Fruit fly (Drosophila melanogaster) whole organism, embryonic: ENCODE measurements around the gene toy.
A peak's percentile ranks its signal among the peaks of the same experiment; 100 is the strongest.

Source experiments
- Ada2b ChIP-seq: fragments of 200-800 bp; sonication (Bioruptor generic); IDR thresholded peaks from 2 replicates; pipeline ENCODE4 v1.3.6; 2022; ENCODE audit warnings: missing biosample characterization, missing genetic modification characterization
- Antp ChIP-seq: fragments of 200-800 bp; sonication (Bioruptor generic); optimal IDR thresholded peaks from 3 replicates; lab custom pipeline; 2016; ENCODE audit warnings: missing biosample characterization, missing genetic modification characterization
- Asciz ChIP-seq: fragments of 200-800 bp; sonication (Bioruptor generic); optimal IDR thresholded peaks from 2 replicates; lab custom pipeline; 2017; ENCODE audit warnings: missing biosample characterization, mild to moderate bottlenecking, missing genetic modification characterization, missing genetic modification reagents
- Atf-2 ChIP-seq: fragments of 200-800 bp; sonication (Bioruptor generic); optimal IDR thresholded peaks from 2 replicates; lab custom pipeline; 2016; ENCODE audit warnings: missing biosample characterization, missing genetic modification characterization
- CG10431 ChIP-seq: fragments of 200-800 bp; sonication (Bioruptor generic); optimal IDR thresholded peaks from 3 replicates; lab custom pipeline; 2018; ENCODE audit warnings: missing biosample characterization, mild to moderate bottlenecking, missing genetic modification characterization
- CG13775 ChIP-seq: fragments of 200-800 bp; sonication (Bioruptor generic); optimal IDR thresholded peaks from 3 replicates; lab custom pipeline; 2017; ENCODE audit warnings: missing biosample characterization, mild to moderate bottlenecking, missing genetic modification characterization
- CG13894 ChIP-seq: fragments of 200-800 bp; sonication (Bioruptor generic); optimal IDR thresholded peaks from 3 replicates; lab custom pipeline; 2018; ENCODE audit warnings: missing biosample characterization, mild to moderate bottlenecking, missing genetic modification characterization, moderate library complexity
- CG14014 ChIP-seq: fragments of 200-800 bp; sonication (Bioruptor generic); IDR thresholded peaks from 2 replicates; pipeline ENCODE4 v1.3.6; 2022; ENCODE audit warnings: missing biosample characterization, missing genetic modification characterization
- CG15601 ChIP-seq: fragments of 200-800 bp; sonication (Bioruptor generic); optimal IDR thresholded peaks from 3 replicates; lab custom pipeline; 2019; ENCODE audit warnings: missing biosample characterization, mild to moderate bottlenecking, missing genetic modification characterization, moderate library complexity
- CG16815 ChIP-seq: fragments of 200-800 bp; sonication (Bioruptor generic); optimal IDR thresholded peaks from 3 replicates; lab custom pipeline; 2017; ENCODE audit warnings: missing biosample characterization, mild to moderate bottlenecking, missing genetic modification characterization
- CG17328 ChIP-seq: fragments of 200-800 bp; sonication (Bioruptor generic); IDR thresholded peaks from 2 replicates; pipeline ENCODE4 v1.3.6; 2022; ENCODE audit warnings: missing biosample characterization, missing genetic modification characterization
- CG2678 ChIP-seq: fragments of 200-800 bp; sonication (Bioruptor generic); optimal IDR thresholded peaks from 3 replicates; lab custom pipeline; 2019; ENCODE audit warnings: missing biosample characterization, mild to moderate bottlenecking, missing genetic modification characterization, moderate library complexity
- CG30403 ChIP-seq: fragments of 200-800 bp; sonication (Bioruptor generic); optimal IDR thresholded peaks from 3 replicates; lab custom pipeline; 2016; ENCODE audit warnings: missing biosample characterization, missing genetic modification characterization
- CG3065 ChIP-seq: fragments of 200-800 bp; sonication (Bioruptor generic); optimal IDR thresholded peaks from 2 replicates; lab custom pipeline; 2016; ENCODE audit warnings: missing biosample characterization, missing genetic modification characterization
- CG31224 ChIP-seq: fragments of 200-800 bp; sonication (Bioruptor generic); IDR thresholded peaks from 2 replicates; pipeline ENCODE4 v1.3.6; 2022; ENCODE audit warnings: missing biosample characterization, missing genetic modification characterization
- CG31388 ChIP-seq: fragments of 200-800 bp; sonication (Bioruptor generic); optimal IDR thresholded peaks from 2 replicates; lab custom pipeline; 2016; ENCODE audit warnings: missing biosample characterization, missing genetic modification characterization
- CG32767 ChIP-seq: fragments of 200-800 bp; sonication (Bioruptor generic); IDR thresholded peaks from 2 replicates; pipeline ENCODE4 v1.3.6; 2022; ENCODE audit warnings: missing biosample characterization, missing genetic modification characterization
- CG3281 ChIP-seq: fragments of 200-800 bp; sonication (Bioruptor generic); optimal IDR thresholded peaks from 3 replicates; lab custom pipeline; 2017; ENCODE audit warnings: missing biosample characterization, mild to moderate bottlenecking, missing genetic modification characterization
- CG4328 ChIP-seq: fragments of 200-800 bp; sonication (Bioruptor generic); optimal IDR thresholded peaks from 3 replicates; lab custom pipeline; 2017; ENCODE audit warnings: missing biosample characterization, missing genetic modification reagents, missing genetic modification characterization
- CG4820 ChIP-seq: fragments of 200-800 bp; sonication (Bioruptor generic); optimal IDR thresholded peaks from 3 replicates; lab custom pipeline; 2016; ENCODE audit warnings: missing biosample characterization, missing genetic modification characterization
- CG6175 ChIP-seq: fragments of 200-800 bp; sonication (Bioruptor generic); IDR thresholded peaks from 3 replicates; pipeline ENCODE4 v1.3.6; 2022; ENCODE audit warnings: missing biosample characterization, missing genetic modification characterization
- CG7963 ChIP-seq: fragments of 200-800 bp; sonication (Bioruptor generic); IDR thresholded peaks from 3 replicates; pipeline ENCODE4 v1.3.6; 2022; ENCODE audit warnings: missing biosample characterization, missing genetic modification characterization; ENCODE audit not compliant: partially characterized antibody
- CG8765 ChIP-seq: fragments of 200-800 bp; sonication (Bioruptor generic); IDR thresholded peaks from 2 replicates; pipeline ENCODE4 v1.3.6; 2022; ENCODE audit warnings: missing biosample characterization, missing genetic modification characterization
- CG8924 ChIP-seq: fragments of 200-800 bp; optimal IDR thresholded peaks from 3 replicates; lab custom pipeline; 2019; ENCODE audit warnings: missing biosample characterization, mild to moderate bottlenecking, missing genetic modification characterization, moderate library complexity
- CG9215 ChIP-seq: fragments of 200-800 bp; sonication (Bioruptor generic); IDR thresholded peaks from 2 replicates; pipeline ENCODE4 v1.3.6; 2022; ENCODE audit warnings: missing biosample characterization, missing genetic modification characterization
- CG9727 ChIP-seq: fragments of 200-800 bp; sonication (Bioruptor generic); optimal IDR thresholded peaks from 3 replicates; lab custom pipeline; 2017; ENCODE audit warnings: missing biosample characterization, mild to moderate bottlenecking, missing genetic modification characterization
- CkIIα-i1 ChIP-seq: fragments of 200-800 bp; sonication (Bioruptor generic); IDR thresholded peaks from 2 replicates; pipeline ENCODE4 v1.3.6; 2022; ENCODE audit warnings: missing biosample characterization, missing genetic modification characterization
- Dll ChIP-seq: fragments of 200-800 bp; sonication (Bioruptor generic); IDR thresholded peaks from 4 replicates; pipeline ENCODE4 v1.3.6; 2022; ENCODE audit warnings: missing biosample characterization, missing genetic modification characterization; ENCODE audit not compliant: partially characterized antibody
- H15 ChIP-seq: fragments of 200-800 bp; sonication (Bioruptor generic); IDR thresholded peaks from 3 replicates; pipeline ENCODE4 v1.3.6; 2022; ENCODE audit warnings: missing biosample characterization, missing genetic modification characterization
- H2.0 ChIP-seq: fragments of 200-800 bp; sonication (Bioruptor generic); IDR thresholded peaks from 2 replicates; pipeline ENCODE4 v1.3.6; 2022; ENCODE audit warnings: missing biosample characterization, missing genetic modification characterization
- HmgD ChIP-seq: fragments of 200-800 bp; sonication (Bioruptor generic); optimal IDR thresholded peaks from 3 replicates; lab custom pipeline; 2016; ENCODE audit warnings: missing biosample characterization, missing genetic modification characterization
- Hr39 ChIP-seq: fragments of >200 bp; optimal IDR thresholded peaks from 2 replicates; lab custom pipeline; 2017
- Mes4 ChIP-seq: fragments of 200-800 bp; sonication (Bioruptor generic); optimal IDR thresholded peaks from 2 replicates; lab custom pipeline; 2016; ENCODE audit warnings: missing biosample characterization, missing genetic modification characterization
- Scr ChIP-seq: fragments of 200-800 bp; sonication (Bioruptor generic); IDR thresholded peaks from 2 replicates; pipeline ENCODE4 v1.3.6; 2022; ENCODE audit warnings: missing biosample characterization, missing genetic modification characterization; ENCODE audit not compliant: partially characterized antibody
- cad ChIP-seq: fragments of >200 bp; optimal IDR thresholded peaks from 2 replicates; lab custom pipeline; 2017; ENCODE audit warnings: missing biosample characterization, missing genetic modification characterization
- chm ChIP-seq: fragments of 200-800 bp; sonication (Bioruptor generic); IDR thresholded peaks from 2 replicates; pipeline ENCODE4 v1.3.6; 2022; ENCODE audit warnings: missing biosample characterization, missing genetic modification characterization
- fu2 ChIP-seq: fragments of 200-800 bp; sonication (Bioruptor generic); optimal IDR thresholded peaks from 2 replicates; lab custom pipeline; 2016; ENCODE audit warnings: missing biosample characterization, missing genetic modification characterization
- gcm2 ChIP-seq: fragments of 200-800 bp; sonication (Bioruptor generic); optimal IDR thresholded peaks from 2 replicates; lab custom pipeline; 2016; ENCODE audit warnings: missing biosample characterization, missing genetic modification characterization
- hth ChIP-seq: fragments of >200 bp; optimal IDR thresholded peaks from 2 replicates; lab custom pipeline; 2017; ENCODE audit warnings: inconsistent platforms
- insv ChIP-seq, 2 experiments: fragments of 200-800 bp; sonication (Bioruptor generic); optimal IDR thresholded peaks; 3 replicates each; lab custom pipeline; 2016 to 2018; ENCODE audit warnings: missing biosample characterization in 2 of 2, missing genetic modification characterization in 2 of 2
- luna ChIP-seq: fragments of 200-800 bp; sonication (Bioruptor generic); optimal IDR thresholded peaks from 2 replicates; lab custom pipeline; 2016; ENCODE audit warnings: missing biosample characterization, missing genetic modification characterization
- odd ChIP-seq: fragments of 200-800 bp; sonication (Bioruptor generic); optimal IDR thresholded peaks from 2 replicates; lab custom pipeline; 2017; ENCODE audit warnings: missing biosample characterization, mild to moderate bottlenecking, missing genetic modification characterization
- pita ChIP-seq: fragments of 200-800 bp; sonication (Bioruptor generic); optimal IDR thresholded peaks from 2 replicates; lab custom pipeline; 2017; ENCODE audit warnings: missing biosample characterization, mild to moderate bottlenecking, missing genetic modification characterization
- ranshi ChIP-seq: fragments of 200-800 bp; sonication (Bioruptor generic); IDR thresholded peaks from 2 replicates; pipeline ENCODE4 v1.3.6; 2022; ENCODE audit warnings: missing biosample characterization, missing genetic modification characterization
- rib ChIP-seq: fragments of 200-800 bp; sonication (Bioruptor generic); IDR thresholded peaks from 2 replicates; pipeline ENCODE4 v1.3.6; 2022; ENCODE audit warnings: missing biosample characterization, missing genetic modification characterization
- schlank ChIP-seq: fragments of 200-800 bp; sonication (Bioruptor generic); optimal IDR thresholded peaks from 2 replicates; lab custom pipeline; 2018; ENCODE audit warnings: missing biosample characterization, mild to moderate bottlenecking, missing genetic modification characterization
- sisA ChIP-seq: fragments of 200-800 bp; sonication (Bioruptor generic); IDR thresholded peaks from 2 replicates; pipeline ENCODE4 v1.3.6; 2022; ENCODE audit warnings: missing biosample characterization, missing genetic modification characterization
- slbo ChIP-seq: fragments of 200-800 bp; sonication (Bioruptor generic); IDR thresholded peaks from 2 replicates; pipeline ENCODE4 v1.3.6; 2022; ENCODE audit warnings: missing biosample characterization, missing genetic modification characterization
- stwl ChIP-seq: fragments of 200-800 bp; sonication (Bioruptor generic); optimal IDR thresholded peaks from 3 replicates; lab custom pipeline; 2018; ENCODE audit warnings: missing biosample characterization, mild to moderate bottlenecking, missing genetic modification characterization, moderate library complexity
- tap ChIP-seq: fragments of 200-800 bp; optimal IDR thresholded peaks from 3 replicates; lab custom pipeline; 2019; ENCODE audit warnings: missing biosample characterization, mild to moderate bottlenecking, missing genetic modification characterization, moderate library complexity
- tna ChIP-seq: fragments of 200-800 bp; sonication (Bioruptor generic); IDR thresholded peaks from 2 replicates; pipeline ENCODE4 v1.3.6; 2022; ENCODE audit warnings: missing biosample characterization, missing genetic modification characterization; ENCODE audit not compliant: partially characterized antibody

toy gene

DNA sequence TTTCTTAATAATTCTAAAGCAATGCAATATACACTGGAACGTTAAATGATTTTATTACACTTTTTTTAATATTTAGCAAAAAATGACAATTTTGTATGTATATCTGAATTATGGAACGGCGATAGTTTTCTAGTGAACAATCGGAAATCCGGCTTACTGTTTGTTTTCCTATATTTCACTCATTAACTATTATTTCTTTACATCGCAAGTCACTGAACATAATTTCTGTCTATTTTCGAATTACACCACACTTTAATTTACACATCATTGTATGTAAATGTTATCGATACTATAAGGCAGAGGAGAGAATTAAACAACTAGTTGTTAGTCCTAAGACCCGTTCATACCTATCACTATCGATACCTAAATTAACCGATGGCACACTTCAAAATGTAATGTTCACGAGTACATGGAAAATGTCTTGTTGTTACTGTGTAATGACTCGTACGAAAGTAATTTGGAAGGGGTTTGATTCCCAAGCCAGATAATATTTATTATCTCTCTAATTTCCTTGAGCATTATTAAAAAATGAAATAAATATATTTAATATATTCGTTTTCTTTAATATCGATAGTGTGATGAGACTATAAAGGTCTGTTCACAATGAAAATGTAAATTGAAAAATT, 37.4 kb downstream of the toy start, which contains the start of gene PlexA (continued):
- TF ChIP-seq schlank (tag; lab: Kevin White, UChicago) (peak; percentile 60), sisA (GFP tag; lab: Robert Waterston, UW) (peak; percentile 94), Antp (GFP tag; lab: Kevin White, UChicago) (peak; percentile 62), CG30403 (peak; percentile 89), Dll (GFP tag; lab: Robert Waterston, UW) (peak; percentile 70), CG31388 (peak; percentile 70), CG32767 (peak; percentile 91), CG9215 (GFP tag; lab: Robert Waterston, UW) (peak; percentile 92), CG16815 (GFP tag; lab: Kevin White, UChicago) (peak; percentile 92), ranshi (GFP tag; lab: Robert Waterston, UW) (peak; percentile 98), CG3065 (GFP tag; lab: Kevin White, UChicago) (peak; percentile 71), odd (GFP tag; lab: Kevin White, UChicago) (no peak), CG4328 (GFP tag; lab: Kevin White, UChicago) (no peak), insv (GFP tag; optimal IDR thresholded peaks at IDR 0.05; lab: Kevin White, UChicago) (peak in 1 of 2 experiments; percentile 0), CG6175 (GFP tag; lab: Robert Waterston, UW) (peak; percentile 88; the same call in 1 of the 3 replicates), CG13775 (GFP tag; lab: Kevin White, UChicago) (peak; percentile 86), CG17328 (GFP tag; lab: Robert Waterston, UW) (peak; percentile 94), gcm2 (no peak), chm (GFP tag; lab: Robert Waterston, UW) (peak; percentile 92), tap (tag; lab: Kevin White, UChicago) (peak; percentile 59), CG7963 (GFP tag; lab: Robert Waterston, UW) (peak; percentile 68; the same call in 2 of the 3 replicates), CG15601 (tag; lab: Kevin White, UChicago) (peak; percentile 77), CG14014 (GFP tag; lab: Robert Waterston, UW) (peak; percentile 97), CG8924 (tag; lab: Kevin White, UChicago) (peak; percentile 76), HmgD (GFP tag; lab: Kevin White, UChicago) (peak; percentile 44), Mes4 (GFP tag; lab: Kevin White, UChicago) (no peak), CG13894 (peak; percentile 90), rib (GFP tag; lab: Robert Waterston, UW) (peak; percentile 83), Hr39 (lab: Kevin White, UChicago) (no peak), stwl (tag; lab: Kevin White, UChicago) (peak; percentile 48), pita (GFP tag; lab: Kevin White, UChicago) (no peak), CkIIα-i1 (GFP tag; lab: Robert Waterston, UW) (0 out of 2 replicates have a peak, but pooled peaks have one; percentile 45), tna (peak; percentile 30; the same call in 1 of the 2 replicates), CG10431 (GFP tag; lab: Kevin White, UChicago) (peak; percentile 38), hth (lab: Kevin White, UChicago) (no peak), cad (no peak), CG3281 (GFP tag; lab: Kevin White, UChicago) (peak; percentile 55), Asciz (GFP tag; lab: Kevin White, UChicago) (peak; percentile 1), slbo (GFP tag; lab: Robert Waterston, UW) (peak; percentile 98), H2.0 (peak; percentile 95), CG4820 (GFP tag; lab: Kevin White, UChicago) (peak; percentile 86), luna (GFP tag; lab: Kevin White, UChicago) (no peak), Ada2b (GFP tag; lab: Robert Waterston, UW) (peak; percentile 89), CG9727 (GFP tag; lab: Kevin White, UChicago) (peak; percentile 78), fu2 (GFP tag; lab: Kevin White, UChicago) (peak; percentile 28), H15 (GFP tag; lab: Robert Waterston, UW) (peak; percentile 94), CG8765 (GFP tag; lab: Robert Waterston, UW) (peak; percentile 91), CG31224 (peak; percentile 89), Atf-2 (peak; percentile 7), CG2678 (no peak), Scr (GFP tag; lab: Robert Waterston, UW) (peak; percentile 73)
